Fruit fly (Drosophila melanogaster) Kc167 (cell line): ENCODE data around the gene CecC.

Source experiments
- Myc ChIP-seq: fragments of >200 bp; optimal IDR thresholded peaks from 2 replicates; lab custom pipeline; 2017; ENCODE audit warnings: missing external identifiers
- h ChIP-seq: fragments of >200 bp; optimal IDR thresholded peaks from 3 replicates; lab custom pipeline; 2018; ENCODE audit warnings: missing external identifiers

dm6 chr3R:30263708-30264107 is 47.4 kb downstream of the CecC start:
- TF ChIP-seq Myc (lab: Kevin White, UChicago) (no peak), h (no peak)
